Worm (Caenorhabditis elegans): ENCODE measurements around the gene gtf-2A2.

Gene gtf-2A2

DNA sequence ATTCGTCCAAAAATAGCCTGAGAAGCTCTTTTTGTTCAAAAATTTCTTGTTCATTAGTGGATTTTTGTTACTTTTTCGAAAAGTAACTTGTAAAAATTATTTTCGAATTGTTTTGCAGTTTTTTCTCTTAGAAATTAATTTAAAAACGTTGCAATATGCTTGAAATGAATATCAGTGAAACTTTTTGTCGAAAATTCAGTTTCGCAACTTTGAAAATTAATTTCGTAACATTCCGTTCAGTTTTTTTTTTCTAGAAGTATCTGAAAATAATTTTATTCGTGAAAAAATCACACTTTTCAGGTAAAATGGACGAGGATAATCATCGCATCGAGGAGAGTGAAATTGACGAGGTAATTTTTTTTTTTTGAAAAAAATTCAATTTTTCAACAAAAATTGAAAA lies 15.6 kb upstream of the gtf-2A2 start, which contains the start of gene Y111B2A.12:
TSS of gene Y111B2A.12 (plus strand) at position 301 of the 400 bp plus-strand sequence.
- TF ChIP-seq ceh-83 (GFP tag; optimal IDR thresholded peaks at IDR 0.05) (no peak), zip-8 (tag; optimal IDR thresholded peaks at IDR 0.05) (no peak), sptf-1 (tag; optimal IDR thresholded peaks at IDR 0.05) (no peak), unc-39 (tag; optimal IDR thresholded peaks at IDR 0.05) (no peak), ham-2 (GFP tag; optimal IDR thresholded peaks at IDR 0.05) (no peak), unc-120 (tag; optimal IDR thresholded peaks at IDR 0.05; ENCODE audit: poor library complexity, severe bottlenecking) (no peak), nhr-237 (tag; optimal IDR thresholded peaks at IDR 0.05) (no peak), M03D4.4 (tag; optimal IDR thresholded peaks at IDR 0.05) (no peak), cnd-1 (tag; optimal IDR thresholded peaks at IDR 0.05) (no peak), mab-5 (tag; optimal IDR thresholded peaks at IDR 0.05) (no peak), mls-2 (tag; optimal IDR thresholded peaks at IDR 0.05) (no peak), ceh-43 (GFP tag; optimal IDR thresholded peaks at IDR 0.05) (no peak), unc-62 (GFP tag; optimal IDR thresholded peaks at IDR 0.05) (no peak), hlh-1 (tag; optimal IDR thresholded peaks at IDR 0.05) (no peak), blmp-1 (tag; optimal IDR thresholded peaks at IDR 0.05) (no peak)

DNA sequence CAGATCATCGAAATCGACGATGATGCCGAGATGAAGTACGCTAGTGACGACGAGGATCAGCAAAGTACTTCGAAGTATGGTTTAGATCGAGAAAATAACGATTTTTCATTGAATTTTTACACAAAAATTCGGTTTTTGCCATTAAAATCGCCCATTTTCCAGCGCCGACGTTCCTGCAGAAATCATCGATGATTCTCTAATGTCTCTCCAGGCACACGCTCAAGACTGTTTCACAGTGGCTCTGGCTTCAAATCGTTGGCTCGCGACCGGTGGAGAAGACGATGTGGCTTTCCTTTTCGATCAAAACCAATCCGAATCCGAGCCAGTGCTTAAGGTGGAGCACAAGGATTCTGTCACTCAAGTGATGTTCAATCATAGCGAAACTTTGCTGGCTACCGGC lies 15.2 kb upstream of the gtf-2A2 start:
- TF ChIP-seq mep-1 (tag; optimal IDR thresholded peaks at IDR 0.05), result no peak
- TF ChIP-seq snpc-4 (tag; optimal IDR thresholded peaks at IDR 0.05), result no peak
- TF ChIP-seq cnd-1 (tag; optimal IDR thresholded peaks at IDR 0.05), result no peak
- TF ChIP-seq elt-3 (tag; optimal IDR thresholded peaks at IDR 0.05), result no peak
- no peak for TF ChIP-seq mab-5 (tag; optimal IDR thresholded peaks at IDR 0.05)
- no peak for TF ChIP-seq zip-8 (tag; optimal IDR thresholded peaks at IDR 0.05)
- TF ChIP-seq ham-2 (GFP tag; optimal IDR thresholded peaks at IDR 0.05), result no peak
- no peak for TF ChIP-seq nhr-12 (tag; optimal IDR thresholded peaks at IDR 0.05)
- no peak for TF ChIP-seq ztf-11 (tag; optimal IDR thresholded peaks at IDR 0.05)

ce11 chrIII:12611414-12611813 lies 13.2 kb upstream of the gtf-2A2 start:
- TF ChIP-seq lin-32 (GFP tag; optimal IDR thresholded peaks at IDR 0.05) (peak; percentile 82), cnd-1 (tag; optimal IDR thresholded peaks at IDR 0.05) (peak; percentile 96), nhr-12 (tag; optimal IDR thresholded peaks at IDR 0.05) (no peak), ceh-83 (GFP tag; optimal IDR thresholded peaks at IDR 0.05) (no peak), sptf-1 (tag; optimal IDR thresholded peaks at IDR 0.05) (no peak), ceh-39 (tag; optimal IDR thresholded peaks at IDR 0.05) (no peak), nhr-2 (tag; optimal IDR thresholded peaks at IDR 0.05) (peak; percentile 81)

- TF ChIP-seq snpc-4 (tag; optimal IDR thresholded peaks at IDR 0.05) (no peak), flh-1 (GFP tag; optimal IDR thresholded peaks at IDR 0.05) (no peak), zip-8 (tag; optimal IDR thresholded peaks at IDR 0.05) (no peak), elt-3 (tag; optimal IDR thresholded peaks at IDR 0.05) (peak; percentile 93), elt-1 (tag; optimal IDR thresholded peaks at IDR 0.05; ENCODE audit: borderline replicate concordance, insufficient read depth) (peak; percentile 26), nhr-2 (tag; optimal IDR thresholded peaks at IDR 0.05) (peak; percentile 88), tbx-8 (GFP tag; optimal IDR thresholded peaks at IDR 0.05) (no peak), bed-3 (GFP tag; optimal IDR thresholded peaks at IDR 0.05) (no peak), sptf-1 (tag; optimal IDR thresholded peaks at IDR 0.05) (peak; percentile 84), ces-1 (GFP tag; optimal IDR thresholded peaks at IDR 0.05) (peak; percentile 97), cnd-1 (tag; optimal IDR thresholded peaks at IDR 0.05) (peak; percentile 79), nhr-28 (tag; optimal IDR thresholded peaks at IDR 0.05) (peak; percentile 3), mab-5 (tag; optimal IDR thresholded peaks at IDR 0.05) (peak; percentile 84), sem-2 (GFP tag; optimal IDR thresholded peaks at IDR 0.05) (no peak), nhr-237 (tag; optimal IDR thresholded peaks at IDR 0.05) (peak; percentile 96), hlh-1 (tag; optimal IDR thresholded peaks at IDR 0.05) (peak; percentile 96), unc-62 (GFP tag; optimal IDR thresholded peaks at IDR 0.05) (peak; percentile 100), ceh-39 (tag; optimal IDR thresholded peaks at IDR 0.05) (peak; percentile 92), mls-2 (tag; optimal IDR thresholded peaks at IDR 0.05) (peak; percentile 84), mep-1 (tag; optimal IDR thresholded peaks at IDR 0.05) (peak; percentile 96), pha-4 (tag; optimal IDR thresholded peaks at IDR 0.05) (peak; percentile 100), M03D4.4 (tag; optimal IDR thresholded peaks at IDR 0.05) (peak; percentile 30), ham-2 (GFP tag; optimal IDR thresholded peaks at IDR 0.05) (peak; percentile 4), lin-32 (GFP tag; optimal IDR thresholded peaks at IDR 0.05) (peak; percentile 28), lsy-2 (tag; optimal IDR thresholded peaks at IDR 0.05) (peak; percentile 87), nhr-12 (tag; optimal IDR thresholded peaks at IDR 0.05) (peak; percentile 33), drap-1 (GFP tag; optimal IDR thresholded peaks at IDR 0.05) (peak; percentile 44), ceh-43 (GFP tag; optimal IDR thresholded peaks at IDR 0.05) (no peak), unc-120 (tag; optimal IDR thresholded peaks at IDR 0.05; ENCODE audit: poor library complexity, severe bottlenecking) (peak; percentile 80), blmp-1 (tag; optimal IDR thresholded peaks at IDR 0.05) (peak; percentile 58), ztf-11 (tag; optimal IDR thresholded peaks at IDR 0.05) (peak; percentile 95), unc-39 (tag; optimal IDR thresholded peaks at IDR 0.05) (peak; percentile 94), lin-13 (tag; optimal IDR thresholded peaks at IDR 0.05) (peak; percentile 93), ceh-83 (GFP tag; optimal IDR thresholded peaks at IDR 0.05) (no peak)
These were observed 12.0 kb upstream of the gtf-2A2 start for ce11 chrIII:12612519-12612935.
